Worm (Caenorhabditis elegans): ENCODE data around the gene ZC302.3.

ZC302.3 gene

ce11 chrV:10758658-10759057 is 17.4 kb upstream of the ZC302.3 start, which contains the start of gene F28H7.8:
Gene F28H7.8 (plus strand): TSS chrV:10758958.
- no peak for TF ChIP-seq nhr-21 (tag; optimal IDR thresholded peaks at IDR 0.05)
- peak; percentile 27 for TF ChIP-seq blmp-1 (tag; optimal IDR thresholded peaks at IDR 0.05; ENCODE audit: insufficient read depth)
- TF ChIP-seq ZK546.5 (tag; optimal IDR thresholded peaks at IDR 0.05) = no peak
- TF ChIP-seq nhr-237 (tag; optimal IDR thresholded peaks at IDR 0.05) = no peak
- peak; percentile 21 for TF ChIP-seq nhr-25 (tag; optimal IDR thresholded peaks at IDR 0.05)
- no peak for TF ChIP-seq ceh-16 (tag; optimal IDR thresholded peaks at IDR 0.05)
- TF ChIP-seq snpc-4 (tag; optimal IDR thresholded peaks at IDR 0.05) = no peak
- TF ChIP-seq unc-62 (GFP tag; optimal IDR thresholded peaks at IDR 0.05) = no peak
- TF ChIP-seq sma-3 (GFP tag; optimal IDR thresholded peaks at IDR 0.05) = no peak

ce11 chrV:10757128-10757527 is 15.9 kb upstream of the ZC302.3 start:
- TF ChIP-seq nhr-25 (tag; optimal IDR thresholded peaks at IDR 0.05) (peak; percentile 74), ZK546.5 (tag; optimal IDR thresholded peaks at IDR 0.05) (no peak), nhr-129 (tag; optimal IDR thresholded peaks at IDR 0.05) (peak; percentile 35), nhr-237 (tag; optimal IDR thresholded peaks at IDR 0.05) (no peak), sma-9 (GFP tag; optimal IDR thresholded peaks at IDR 0.05) (peak; percentile 0), sma-9 (tag; optimal IDR thresholded peaks at IDR 0.05) (no peak), blmp-1 (tag; optimal IDR thresholded peaks at IDR 0.05; ENCODE audit: insufficient read depth) (peak; percentile 48), lsy-2 (tag; optimal IDR thresholded peaks at IDR 0.05) (no peak), Y55F3AM.14 (GFP tag; optimal IDR thresholded peaks at IDR 0.05) (no peak), nhr-23 (tag; optimal IDR thresholded peaks at IDR 0.05) (no peak), ztf-11 (tag; optimal IDR thresholded peaks at IDR 0.05) (no peak)

ce11 chrV:10756698-10757097 is 15.4 kb upstream of the ZC302.3 start, which contains the start of gene irld-6:
Gene irld-6 (minus strand): TSS chrV:10756798.
- TF ChIP-seq R02D3.7 (tag; optimal IDR thresholded peaks at IDR 0.05) = no peak
- TF ChIP-seq elt-3 (tag; optimal IDR thresholded peaks at IDR 0.05) = no peak

ce11 chrV:10754050-10754449 is 12.8 kb upstream of the ZC302.3 start, which contains the start of gene F28H7.7:
Gene F28H7.7 (minus strand): TSS chrV:10754150.
- TF ChIP-seq aly-2 (tag; optimal IDR thresholded peaks at IDR 0.05) (no peak), ama-1 (optimal IDR thresholded peaks at IDR 0.05) (no peak), skn-1 (tag; optimal IDR thresholded peaks at IDR 0.05) (no peak), unc-55 (GFP tag; optimal IDR thresholded peaks at IDR 0.05) (no peak), R02D3.7 (tag; optimal IDR thresholded peaks at IDR 0.05) (no peak), fos-1 (tag; optimal IDR thresholded peaks at IDR 0.05) (no peak), lsy-2 (tag; optimal IDR thresholded peaks at IDR 0.05) (no peak), C34F6.9 (tag; optimal IDR thresholded peaks at IDR 0.05) (no peak)

- peak; percentile 64 for TF ChIP-seq sma-9 (GFP tag; optimal IDR thresholded peaks at IDR 0.05)
- no peak for TF ChIP-seq sma-9 (tag; optimal IDR thresholded peaks at IDR 0.05)
- TF ChIP-seq fos-1 (tag; optimal IDR thresholded peaks at IDR 0.05) = peak; percentile 71
- TF ChIP-seq aly-2 (tag; optimal IDR thresholded peaks at IDR 0.05) = no peak
- no peak for TF ChIP-seq nhr-10 (tag; optimal IDR thresholded peaks at IDR 0.05)
- TF ChIP-seq crh-2 (tag; optimal IDR thresholded peaks at IDR 0.05) = peak; percentile 12
These were observed 9.4 kb upstream of the ZC302.3 start, which contains the start of gene F28H7.3 for ce11 chrV:10750630-10751029. Gene F28H7.3 (minus strand): TSS chrV:10750788.

- TF ChIP-seq alr-1 (tag; optimal IDR thresholded peaks at IDR 0.05) (no peak), ZK546.5 (tag; optimal IDR thresholded peaks at IDR 0.05) (no peak), nhr-237 (tag; optimal IDR thresholded peaks at IDR 0.05) (no peak), nhr-10 (tag; optimal IDR thresholded peaks at IDR 0.05) (no peak), C34F6.9 (tag; optimal IDR thresholded peaks at IDR 0.05) (no peak), nhr-6 (tag; optimal IDR thresholded peaks at IDR 0.05) (no peak)
These were observed 6.2 kb upstream of the ZC302.3 start, which contains the start of the genes selt-1.2 and F28H7.2 for ce11 chrV:10747263-10747951. Gene selt-1.2 (minus strand): TSS chrV:10747363. Gene F28H7.2 (plus strand): TSS chrV:10747901.

ce11 chrV:10745034-10745433 is 3.8 kb upstream of the ZC302.3 start, which contains the start of gene srj-21:
Gene srj-21 (plus strand): TSS chrV:10745334.
- TF ChIP-seq unc-55 (GFP tag; optimal IDR thresholded peaks at IDR 0.05) = no peak

All from whole organism, L2 larva.